Fruit fly (Drosophila melanogaster): Measurements from ENCODE around the gene CG5276.

The CG5276 gene

DNA sequence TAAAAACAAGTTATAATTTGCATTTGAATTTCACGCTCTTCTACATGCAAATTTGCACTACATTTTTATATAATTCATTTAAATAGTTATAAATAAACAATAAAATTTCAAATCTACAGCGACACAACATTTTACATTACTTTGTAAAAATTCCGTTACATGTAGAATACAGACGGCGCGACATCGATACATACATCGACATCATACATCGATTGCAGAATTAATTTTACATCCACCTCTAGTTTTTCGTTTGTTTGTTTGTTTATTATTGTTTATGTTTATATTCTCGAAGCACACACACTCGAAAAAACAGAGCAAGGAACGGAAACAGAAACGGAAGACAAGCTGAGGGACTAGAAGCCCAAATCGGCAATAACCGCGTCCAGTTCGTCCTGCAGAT, 6.0 kb downstream of the CG5276 start, which contains the start of gene CG17230 (continued):
- TF ChIP-seq unc-4 (GFP tag; IDR thresholded peaks at IDR 0.05; ENCODE audit: partially characterized antibody) (peak; percentile 68), hb (GFP tag; IDR thresholded peaks at IDR 0.05; ENCODE audit: partially characterized antibody) (peak; percentile 64; the same call in 2 of the 3 replicates), vvl (GFP tag; IDR thresholded peaks at IDR 0.05) (0 out of 2 replicates have a peak, but pooled peaks have one; percentile 8), stwl (tag; optimal IDR thresholded peaks at IDR 0.05) (peak; percentile 50), dmrt11E (tag; optimal IDR thresholded peaks at IDR 0.05) (peak; percentile 18), CG7928 (GFP tag; optimal IDR thresholded peaks at IDR 0.05) (no peak), HLH4C (GFP tag; IDR thresholded peaks at IDR 0.05; ENCODE audit: partially characterized antibody) (peak; percentile 64), CoRest (tag; optimal IDR thresholded peaks at IDR 0.05) (peak; percentile 24), luna (GFP tag; optimal IDR thresholded peaks at IDR 0.05) (no peak), Taf1 (GFP tag; IDR thresholded peaks at IDR 0.05) (no peak), CG7963 (GFP tag; IDR thresholded peaks at IDR 0.05; ENCODE audit: partially characterized antibody) (peak; percentile 63; the same call in 2 of the 3 replicates), sug (tag; optimal IDR thresholded peaks at IDR 0.05) (peak; percentile 18), Scr (GFP tag; IDR thresholded peaks at IDR 0.05; ENCODE audit: partially characterized antibody) (peak; percentile 73), CG8924 (tag; optimal IDR thresholded peaks at IDR 0.05) (peak; percentile 71), Dref (GFP tag; IDR thresholded peaks at IDR 0.05) (peak; percentile 78), CG17328 (GFP tag; IDR thresholded peaks at IDR 0.05) (0 out of 2 replicates have a peak, but pooled peaks have one; percentile 9), Dll (GFP tag; IDR thresholded peaks at IDR 0.05; ENCODE audit: partially characterized antibody) (peak; percentile 77), trem (tag; optimal IDR thresholded peaks at IDR 0.05) (peak; percentile 38), CG4617 (GFP tag; optimal IDR thresholded peaks at IDR 0.05; ENCODE audit: borderline replicate concordance) (peak; percentile 60), CG11695 (GFP tag; IDR thresholded peaks at IDR 0.05) (no peak), slou (GFP tag; optimal IDR thresholded peaks at IDR 0.05) (no peak), Sry-δ (GFP tag; optimal IDR thresholded peaks at IDR 0.05) (peak; percentile 82), row (GFP tag; IDR thresholded peaks at IDR 0.05) (no peak), br (optimal IDR thresholded peaks at IDR 0.05) (no peak), ara (GFP tag; IDR thresholded peaks at IDR 0.05) (no peak), E2f2 (GFP tag; IDR thresholded peaks at IDR 0.05) (peak; percentile 49), Myb (GFP tag; optimal IDR thresholded peaks at IDR 0.05) (peak; percentile 74), gro (GFP tag; optimal IDR thresholded peaks at IDR 0.05) (peak; percentile 1), CG1603 (tag; optimal IDR thresholded peaks at IDR 0.05) (peak; percentile 38), Lhr (GFP tag; optimal IDR thresholded peaks at IDR 0.05) (peak; percentile 52), chinmo (GFP tag; IDR thresholded peaks at IDR 0.05; ENCODE audit: partially characterized antibody) (peak; percentile 60; the same call in 1 of the 4 replicates), CG3847 (GFP tag; IDR thresholded peaks at IDR 0.05) (no peak), knrl (GFP tag; IDR thresholded peaks at IDR 0.05; ENCODE audit: partially characterized antibody) (peak; percentile 80), Hmr (GFP tag; optimal IDR thresholded peaks at IDR 0.05) (peak; percentile 8), vnd (GFP tag; IDR thresholded peaks at IDR 0.05; ENCODE audit: partially characterized antibody) (peak; percentile 73), bbx (GFP tag; IDR thresholded peaks at IDR 0.05; ENCODE audit: partially characterized antibody) (peak; percentile 84), sob (GFP tag; IDR thresholded peaks at IDR 0.05) (0 out of 2 replicates have a peak, but pooled peaks have one; percentile 13), MBD-R2 (GFP tag; IDR thresholded peaks at IDR 0.05) (peak; percentile 75), Med (GFP tag) (peak; percentile 70), nerfin-2 (GFP tag; IDR thresholded peaks at IDR 0.05; ENCODE audit: partially characterized antibody) (peak; percentile 56; the same call in 1 of the 2 replicates), amos (GFP tag; IDR thresholded peaks at IDR 0.05; ENCODE audit: partially characterized antibody) (peak; percentile 89), MESR4 (GFP tag; optimal IDR thresholded peaks at IDR 0.05) (peak; percentile 32), Ssrp (tag; optimal IDR thresholded peaks at IDR 0.05) (no peak), fru (optimal IDR thresholded peaks at IDR 0.05) (no peak), CG2116 (GFP tag; optimal IDR thresholded peaks at IDR 0.05) (peak; percentile 25), ato (GFP tag; IDR thresholded peaks at IDR 0.05; ENCODE audit: partially characterized antibody) (0 out of 2 replicates have a peak, but pooled peaks have one; percentile 37), CG12659 (GFP tag; optimal IDR thresholded peaks at IDR 0.05) (peak; percentile 16), bsh (GFP tag; optimal IDR thresholded peaks at IDR 0.05) (no peak), CG11504 (tag; optimal IDR thresholded peaks at IDR 0.05) (peak; percentile 31)

Data from whole organism, embryonic.